Worm (Caenorhabditis elegans) whole organism, L4/young adult: ENCODE results near the gene ugt-43.

Experiments
- W03F9.2 ChIP-seq: fragments of 150-350 bp; optimal IDR thresholded peaks from 2 replicates; lab custom pipeline; 2014; ENCODE audit warnings: missing biosample characterization, missing genetic modification characterization
- him-1 ChIP-seq: sonication (generic microtip); optimal IDR thresholded peaks from 2 replicates; lab custom pipeline; 2016; ENCODE audit warnings: missing genotype, missing genetic modification reagents, missing genetic modification characterization, missing compliant biosample characterization

- TF ChIP-seq him-1 (tag; lab: Kevin White, UChicago) = no peak
- no peak for TF ChIP-seq W03F9.2
Measured at ce11 chrIV:10443510-10443909, 20.9 kb upstream of the ugt-43 start, which contains the start of gene F13B12.7.
